Worm (Caenorhabditis elegans): ENCODE measurements around the gene fbxa-5.

- no peak for TF ChIP-seq fos-1 (tag; optimal IDR thresholded peaks at IDR 0.05)
- no peak for TF ChIP-seq ztf-11 (tag; optimal IDR thresholded peaks at IDR 0.05)
- no peak for TF ChIP-seq nhr-11 (tag; optimal IDR thresholded peaks at IDR 0.05)
- TF ChIP-seq nhr-12 (tag; optimal IDR thresholded peaks at IDR 0.05) = no peak
- TF ChIP-seq aha-1 (tag; optimal IDR thresholded peaks at IDR 0.05) = no peak
- no peak for TF ChIP-seq zag-1 (tag; optimal IDR thresholded peaks at IDR 0.05)
- no peak for TF ChIP-seq ama-1 (optimal IDR thresholded peaks at IDR 0.05)
- TF ChIP-seq lin-14 (GFP tag; optimal IDR thresholded peaks at IDR 0.05) = no peak
- no peak for TF ChIP-seq swsn-7 (tag; optimal IDR thresholded peaks at IDR 0.05)
Measured at ce11 chrIII:1324513-1324912, 15.6 kb downstream of the fbxa-5 start, which contains the start of gene fbxa-14.
